Worm (Caenorhabditis elegans) whole organism, L4 larva: Measurements from ENCODE around the gene F29B9.12.
A peak's percentile ranks its signal among the peaks of the same experiment; 100 is the strongest.

Experiments used
- D1046.2 ChIP-seq: fragments of 200-800 bp; sonication (Bioruptor generic); IDR thresholded peaks from 2 replicates; pipeline ENCODE4 v1.3.6; 2022; ENCODE audit warnings: missing genetic modification characterization, missing compliant biosample characterization
- F10B5.3 ChIP-seq: sonication (generic microtip); optimal IDR thresholded peaks from 2 replicates; lab custom pipeline; 2016; ENCODE audit warnings: mild to moderate bottlenecking, missing genetic modification characterization, missing compliant biosample characterization
- F37D6.2 ChIP-seq: sonication (generic microtip); optimal IDR thresholded peaks from 2 replicates; lab custom pipeline; 2016; ENCODE audit warnings: mild to moderate bottlenecking, missing genetic modification characterization, missing compliant biosample characterization
- F44E2.7 ChIP-seq: fragments of 200-800 bp; sonication (Bioruptor generic); IDR thresholded peaks from 2 replicates; pipeline ENCODE4 v2.1.2; 2022; ENCODE audit warnings: missing genetic modification characterization, missing compliant biosample characterization
- Y105C5A.15 ChIP-seq: fragments of 200-800 bp; sonication (Bioruptor generic); IDR thresholded peaks from 2 replicates; pipeline ENCODE4 v1.3.6; 2022; ENCODE audit warnings: missing genetic modification characterization, missing compliant biosample characterization
- Y5F2A.4 ChIP-seq: fragments of 200-800 bp; sonication (Bioruptor generic); optimal IDR thresholded peaks from 2 replicates; lab custom pipeline; 2018; ENCODE audit warnings: mild to moderate bottlenecking, missing genetic modification characterization, missing compliant biosample characterization
- Y75B8A.6 ChIP-seq: fragments of 200-800 bp; sonication (Bioruptor generic); IDR thresholded peaks from 2 replicates; pipeline ENCODE4 v1.3.6; 2022; ENCODE audit warnings: missing genetic modification reagents, missing genetic modification characterization, missing compliant biosample characterization
- ZK546.5 ChIP-seq, 2 experiments: sonication (generic microtip); optimal IDR thresholded peaks; 2 replicates each; lab custom pipeline; 2017; ENCODE audit warnings: missing biosample characterization in 2 of 2, missing genetic modification characterization in 2 of 2
- aha-1 ChIP-seq: fragments of 150-350 bp; peaks from one replicate; lab custom pipeline; 2014; ENCODE audit warnings: missing biosample characterization, missing genetic modification characterization
- ceh-20 ChIP-seq: fragments of 200-800 bp; sonication (Bioruptor generic); IDR thresholded peaks from 2 replicates; pipeline ENCODE4 v1.3.6; 2022; ENCODE audit warnings: missing genetic modification reagents, missing genetic modification characterization, missing compliant biosample characterization
- ceh-44 ChIP-seq: fragments of 200-800 bp; sonication (Bioruptor generic); IDR thresholded peaks from 2 replicates; pipeline ENCODE4 v1.3.6; 2022; ENCODE audit warnings: missing genetic modification reagents, missing genetic modification characterization, missing compliant biosample characterization
- cey-2 ChIP-seq: sonication (generic microtip); optimal IDR thresholded peaks from 3 replicates; lab custom pipeline; 2017; ENCODE audit warnings: missing genetic modification characterization, mild to moderate bottlenecking, missing compliant biosample characterization, antibody characterized with exemption, borderline replicate concordance; ENCODE audit not compliant: insufficient read depth
- daf-12 ChIP-seq: fragments of 150-350 bp; optimal IDR thresholded peaks from 2 replicates; lab custom pipeline; 2014; ENCODE audit warnings: missing biosample characterization, missing genetic modification reagents, missing genetic modification characterization
- daf-16 ChIP-seq, 3 experiments: sonication (generic microtip); optimal IDR thresholded peaks; 2 replicates each; lab custom pipeline; 2016 to 2017; ENCODE audit warnings: missing genetic modification characterization in 3 of 3, missing genetic modification reagents in 3 of 3, mild to moderate bottlenecking in 2 of 3, missing compliant biosample characterization in 2 of 3, missing biosample characterization in 1 of 3, moderate library complexity in 1 of 3
- dmd-8 ChIP-seq: fragments of 200-800 bp; sonication (Bioruptor generic); IDR thresholded peaks from 2 replicates; pipeline ENCODE4 v1.3.6; 2022; ENCODE audit warnings: missing genetic modification characterization, missing compliant biosample characterization
- egl-27 ChIP-seq: sonication (generic microtip); optimal IDR thresholded peaks from 3 replicates; lab custom pipeline; 2017; ENCODE audit warnings: missing biosample characterization, missing genetic modification reagents, missing genetic modification characterization
- fos-1 ChIP-seq: fragments of 150-350 bp; optimal IDR thresholded peaks from 2 replicates; lab custom pipeline; 2014; ENCODE audit warnings: missing biosample characterization, missing genetic modification characterization
- jun-1 ChIP-seq: fragments of 150-350 bp; optimal IDR thresholded peaks from 2 replicates; lab custom pipeline; 2014; ENCODE audit warnings: missing biosample characterization, missing genetic modification reagents, missing genetic modification characterization
- lsy-2 ChIP-seq, 2 experiments: fragments of 150-350 bp in 1 of 2; sonication (generic microtip) in 1 of 2; optimal IDR thresholded peaks; 2 replicates each; lab custom pipeline; 2014 to 2017; ENCODE audit warnings: missing biosample characterization in 2 of 2, missing genetic modification characterization in 2 of 2
- madf-5 ChIP-seq, 2 experiments: fragments of 200-800 bp; sonication (Bioruptor generic); IDR thresholded peaks; 2 replicates each; pipeline ENCODE4 v1.3.6; 2022; ENCODE audit warnings: missing compliant biosample characterization in 2 of 2, missing genetic modification characterization in 2 of 2
- mdt-29 ChIP-seq: fragments of 200-800 bp; sonication (Bioruptor generic); IDR thresholded peaks from 2 replicates; pipeline ENCODE4 v1.3.6; 2022; ENCODE audit warnings: missing genetic modification reagents, missing genetic modification characterization, missing compliant biosample characterization
- mes-2 ChIP-seq: sonication (generic microtip); optimal IDR thresholded peaks from 2 replicates; lab custom pipeline; 2016; ENCODE audit warnings: missing genotype, mild to moderate bottlenecking, missing genetic modification characterization, missing compliant biosample characterization; ENCODE audit not compliant: poor library complexity, severe bottlenecking
- mxl-3 ChIP-seq: fragments of 200-800 bp; sonication (Bioruptor generic); optimal IDR thresholded peaks from 2 replicates; lab custom pipeline; 2018; ENCODE audit warnings: mild to moderate bottlenecking, missing genetic modification characterization, missing compliant biosample characterization
- nhr-10 ChIP-seq: fragments of 150-350 bp; optimal IDR thresholded peaks from 2 replicates; lab custom pipeline; 2014; ENCODE audit warnings: missing biosample characterization, missing genetic modification characterization
- nhr-111 ChIP-seq: fragments of 200-800 bp; sonication (Bioruptor generic); optimal IDR thresholded peaks from 2 replicates; lab custom pipeline; 2018; ENCODE audit warnings: mild to moderate bottlenecking, missing genetic modification characterization, missing compliant biosample characterization
- nhr-25 ChIP-seq: sonication (generic microtip); optimal IDR thresholded peaks from 2 replicates; lab custom pipeline; 2017; ENCODE audit warnings: missing genetic modification characterization, mild to moderate bottlenecking, missing compliant biosample characterization, antibody characterized with exemption, moderate library complexity, borderline replicate concordance; ENCODE audit not compliant: insufficient read depth
- nhr-42 ChIP-seq: fragments of 200-800 bp; sonication (Bioruptor generic); IDR thresholded peaks from 2 replicates; pipeline ENCODE4 v1.3.6; 2022; ENCODE audit warnings: missing genetic modification characterization, missing compliant biosample characterization
- nhr-48 ChIP-seq: sonication (generic microtip); optimal IDR thresholded peaks from 2 replicates; lab custom pipeline; 2016; ENCODE audit warnings: mild to moderate bottlenecking, missing genetic modification characterization, missing compliant biosample characterization
- pha-4 ChIP-seq, 2 experiments: fragments of 150-350 bp in 1 of 2; fragments of 200-800 bp in 1 of 2; sonication (Bioruptor generic) in 1 of 2; IDR thresholded peaks in 1 of 2; optimal IDR thresholded peaks in 1 of 2; 2 replicates each; pipeline versions ENCODE4 v1.3.6 to Lab custom; 2014 to 2022; ENCODE audit warnings: missing genetic modification characterization in 2 of 2, missing genetic modification reagents in 2 of 2, missing biosample characterization in 1 of 2, missing compliant biosample characterization in 1 of 2
- saeg-2 ChIP-seq: fragments of 200-800 bp; sonication (Bioruptor generic); IDR thresholded peaks from 2 replicates; pipeline ENCODE4 v1.3.6; 2022; ENCODE audit warnings: missing genetic modification reagents, missing genetic modification characterization, missing compliant biosample characterization
- set-16 ChIP-seq: fragments of 200-800 bp; sonication (Bioruptor generic); IDR thresholded peaks from 2 replicates; pipeline ENCODE4 v1.3.6; 2022; ENCODE audit warnings: missing genetic modification reagents, missing genetic modification characterization, missing compliant biosample characterization
- snpc-4 ChIP-seq: fragments of 150-350 bp; optimal IDR thresholded peaks from 2 replicates; lab custom pipeline; 2014; ENCODE audit warnings: missing biosample characterization, missing genetic modification characterization
- unc-39 ChIP-seq: sonication (generic microtip); optimal IDR thresholded peaks from 2 replicates; lab custom pipeline; 2017; ENCODE audit warnings: missing biosample characterization, missing genetic modification characterization
- unc-62 ChIP-seq, 3 experiments: fragments of 150-350 bp in 1 of 3; sonication (generic microtip); optimal IDR thresholded peaks in 2 of 3; peaks in 1 of 3; 1 replicate in 1 of 3; 2 replicates in 2 of 3; lab custom pipeline; 2014 to 2017; ENCODE audit warnings: missing biosample characterization in 3 of 3, missing genetic modification characterization in 3 of 3, missing genetic modification reagents in 3 of 3, missing genotype in 1 of 3
- zip-11 ChIP-seq: fragments of 200-800 bp; sonication (Bioruptor generic); IDR thresholded peaks from 2 replicates; pipeline ENCODE4 v1.3.6; 2022; ENCODE audit warnings: missing genetic modification characterization, missing compliant biosample characterization
- ztf-7 ChIP-seq: fragments of 150-350 bp; optimal IDR thresholded peaks from 2 replicates; lab custom pipeline; 2014; ENCODE audit warnings: missing biosample characterization, missing genetic modification characterization

F29B9.12 gene

DNA sequence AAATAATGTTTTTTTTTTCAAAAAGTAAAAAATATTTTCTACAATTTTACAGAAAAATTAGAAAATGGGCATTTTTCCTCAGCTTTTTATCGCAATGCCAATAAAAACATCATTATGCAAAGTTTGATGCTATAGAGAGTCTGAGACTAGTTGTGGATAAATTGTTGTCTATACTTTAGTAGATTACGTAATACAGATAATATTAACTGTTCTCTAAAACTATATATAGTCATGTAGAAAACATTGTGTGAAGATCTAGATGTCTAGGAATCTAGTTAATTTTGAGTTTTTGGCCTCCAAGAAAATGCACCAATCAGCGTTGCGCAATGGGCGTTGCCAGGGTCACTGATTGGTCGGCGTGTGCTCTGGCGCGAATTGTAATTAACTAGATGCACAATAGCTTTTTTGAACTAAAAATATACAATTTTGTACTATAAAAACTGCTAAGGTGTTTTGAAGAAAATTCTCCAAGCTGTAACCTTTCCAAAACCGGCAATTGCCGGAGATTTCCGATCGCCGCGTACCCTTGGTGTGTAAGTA, 17.0 kb downstream of the F29B9.12 start:
- TF ChIP-seq nhr-42 (GFP tag; lab: Robert Waterston, UW) (no peak), unc-62 (GFP tag; optimal IDR thresholded peaks at IDR 0.05 in 1 of 2; lab: Kevin White, UChicago) (peak in 1 of 2 experiments; percentile 65), unc-62 (tag; optimal IDR thresholded peaks at IDR 0.05; lab: Kevin White, UChicago) (no peak)

DNA sequence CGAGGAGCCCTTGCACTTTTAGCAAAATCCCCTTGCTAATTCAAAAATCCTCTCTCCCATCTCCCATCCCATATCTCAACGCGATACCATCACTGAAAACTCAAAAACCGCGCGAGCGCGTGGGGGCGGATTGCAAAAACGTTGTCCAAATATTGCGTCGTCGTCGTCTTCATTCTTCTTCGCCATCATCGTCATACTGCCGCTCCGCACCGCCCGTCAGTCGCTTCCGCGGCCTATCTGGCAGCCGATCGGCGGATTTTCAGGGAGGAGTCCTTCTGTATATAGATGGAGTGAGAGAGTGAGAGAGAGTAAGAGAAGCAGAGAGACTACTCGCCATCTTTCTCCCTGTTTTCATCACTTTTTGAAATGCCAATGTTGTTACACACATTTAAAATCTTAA, 17.6 kb downstream of the F29B9.12 start:
- no peak for TF ChIP-seq Y5F2A.4 (GFP tag; lab: Kevin White, UChicago)
- peak; percentile 69 for TF ChIP-seq aha-1 (tag; lab: Kevin White, UChicago)
- TF ChIP-seq lsy-2 (tag; optimal IDR thresholded peaks at IDR 0.05; lab: Kevin White, UChicago), result no peak
- no peak for TF ChIP-seq unc-39 (tag; lab: Kevin White, UChicago)
- TF ChIP-seq ZK546.5 (tag; optimal IDR thresholded peaks at IDR 0.05; lab: Kevin White, UChicago), result no peak
- TF ChIP-seq set-16 (GFP tag; lab: Robert Waterston, UW), result peak; percentile 56; the same call in 1 of the 2 replicates

- TF ChIP-seq dmd-8 (GFP tag; lab: Robert Waterston, UW) (no peak), daf-16 (GFP tag; optimal IDR thresholded peaks at IDR 0.05; lab: Kevin White, UChicago) (no peak), daf-16 (tag; optimal IDR thresholded peaks at IDR 0.05; lab: Kevin White, UChicago) (no peak), mxl-3 (GFP tag; lab: Kevin White, UChicago) (no peak), fos-1 (tag; lab: Kevin White, UChicago) (no peak), mes-2 (tag; lab: Kevin White, UChicago) (no peak), ztf-7 (no peak), F37D6.2 (tag; lab: Kevin White, UChicago) (no peak), jun-1 (tag; lab: Kevin White, UChicago) (no peak), pha-4 (GFP tag; IDR thresholded peaks at IDR 0.05; lab: Robert Waterston, UW) (no peak), pha-4 (tag; optimal IDR thresholded peaks at IDR 0.05; lab: Kevin White, UChicago) (no peak), D1046.2 (no peak), zip-11 (no peak)
Observed at ce11 chrIV:4688221-4688620, 18.9 kb downstream of the F29B9.12 start, which contains the start of gene bus-4. Gene bus-4, plus strand, starts transcription at chrIV:4688269.

ce11 chrIV:4692463-4692862, 23.1 kb downstream of the F29B9.12 start, which contains the start of gene spe-51:
Gene spe-51, plus strand, starts transcription at chrIV:4692763.
- TF ChIP-seq F44E2.7 (GFP tag; lab: Robert Waterston, UW) (no peak), nhr-10 (tag; lab: Kevin White, UChicago) (no peak), ceh-44 (GFP tag; lab: Robert Waterston, UW) (no peak), madf-5 (GFP tag; IDR thresholded peaks at IDR 0.05; lab: Robert Waterston, UW) (no peak), nhr-111 (GFP tag; lab: Kevin White, UChicago) (no peak), nhr-25 (no peak), daf-12 (no peak)

- no peak for TF ChIP-seq snpc-4 (tag; lab: Kevin White, UChicago)
- TF ChIP-seq zip-11, result no peak
- TF ChIP-seq Y75B8A.6, result no peak
- no peak for TF ChIP-seq daf-16 (GFP tag; optimal IDR thresholded peaks at IDR 0.05; lab: Kevin White, UChicago)
- no peak for TF ChIP-seq daf-16 (tag; optimal IDR thresholded peaks at IDR 0.05; lab: Kevin White, UChicago)
- no peak for TF ChIP-seq dmd-8 (GFP tag; lab: Robert Waterston, UW)
- TF ChIP-seq cey-2 (tag; lab: Kevin White, UChicago), result no peak
- no peak for TF ChIP-seq ceh-20
- TF ChIP-seq unc-39 (tag; lab: Kevin White, UChicago), result no peak
- TF ChIP-seq mdt-29 (GFP tag; lab: Robert Waterston, UW), result no peak
- TF ChIP-seq Y105C5A.15 (GFP tag; lab: Robert Waterston, UW), result no peak
- no peak for TF ChIP-seq set-16 (GFP tag; lab: Robert Waterston, UW)
- TF ChIP-seq egl-27 (tag; lab: Kevin White, UChicago), result no peak
- no peak for TF ChIP-seq nhr-48 (tag; lab: Kevin White, UChicago)
- no peak for TF ChIP-seq F10B5.3 (tag; lab: Kevin White, UChicago)
- no peak for TF ChIP-seq F37D6.2 (tag; lab: Kevin White, UChicago)
- TF ChIP-seq saeg-2, result no peak
Observed at ce11 chrIV:4703911-4704310, 34.6 kb downstream of the F29B9.12 start, which contains the start of gene ogdh-1. Gene ogdh-1, minus strand, starts transcription at chrIV:4704011.
